Fruit fly (Drosophila melanogaster) whole organism, embryonic: ENCODE measurements around the gene CG31064.

Experiments used
- Asciz ChIP-seq: fragments of 200-800 bp; sonication (Bioruptor generic); optimal IDR thresholded peaks from 2 replicates; lab custom pipeline; 2017; ENCODE audit warnings: missing biosample characterization, mild to moderate bottlenecking, missing genetic modification characterization, missing genetic modification reagents
- Blimp-1 ChIP-seq: fragments of 200-800 bp; sonication (Bioruptor generic); optimal IDR thresholded peaks from 3 replicates; lab custom pipeline; 2018; ENCODE audit warnings: missing biosample characterization, missing genetic modification characterization, mild to moderate bottlenecking, moderate library complexity, missing genetic modification reagents
- CG11085 ChIP-seq: fragments of 200-800 bp; sonication (Bioruptor generic); IDR thresholded peaks from 2 replicates; pipeline ENCODE4 v1.3.6; 2022; ENCODE audit warnings: missing biosample characterization, missing genetic modification characterization
- CG12299 ChIP-seq: fragments of 200-800 bp; sonication (Bioruptor generic); optimal IDR thresholded peaks from 2 replicates; lab custom pipeline; 2018; ENCODE audit warnings: missing biosample characterization, mild to moderate bottlenecking, missing genetic modification characterization
- CG15073 ChIP-seq: fragments of 200-800 bp; sonication (Bioruptor generic); optimal IDR thresholded peaks from 2 replicates; lab custom pipeline; 2016; ENCODE audit warnings: missing biosample characterization, missing genetic modification characterization
- CG18599 ChIP-seq: fragments of 200-800 bp; sonication (Bioruptor generic); optimal IDR thresholded peaks from 3 replicates; lab custom pipeline; 2017; ENCODE audit warnings: missing biosample characterization, missing genetic modification characterization, mild to moderate bottlenecking, moderate library complexity, missing genetic modification reagents
- CG2712 ChIP-seq: fragments of 200-800 bp; optimal IDR thresholded peaks from 3 replicates; lab custom pipeline; 2019; ENCODE audit warnings: missing biosample characterization, mild to moderate bottlenecking, missing genetic modification characterization, moderate library complexity
- CG31224 ChIP-seq: fragments of 200-800 bp; sonication (Bioruptor generic); IDR thresholded peaks from 2 replicates; pipeline ENCODE4 v1.3.6; 2022; ENCODE audit warnings: missing biosample characterization, missing genetic modification characterization
- CG32772 ChIP-seq: fragments of 200-800 bp; sonication (Bioruptor generic); IDR thresholded peaks from 2 replicates; pipeline ENCODE4 v1.3.6; 2022; ENCODE audit warnings: missing biosample characterization, missing genetic modification characterization
- CG4282 ChIP-seq: fragments of 200-800 bp; sonication (Bioruptor generic); optimal IDR thresholded peaks from 2 replicates; lab custom pipeline; 2016; ENCODE audit warnings: missing biosample characterization, missing genetic modification characterization
- CG7839 ChIP-seq: fragments of 200-800 bp; sonication (Bioruptor generic); optimal IDR thresholded peaks from 3 replicates; lab custom pipeline; 2018; ENCODE audit warnings: missing biosample characterization, mild to moderate bottlenecking, missing genetic modification characterization, moderate library complexity
- CG7928 ChIP-seq: fragments of 200-800 bp; sonication (Bioruptor generic); optimal IDR thresholded peaks from 2 replicates; lab custom pipeline; 2017; ENCODE audit warnings: missing biosample characterization, mild to moderate bottlenecking, missing genetic modification characterization
- CG8281 ChIP-seq: fragments of 200-800 bp; sonication (Bioruptor generic); optimal IDR thresholded peaks from 2 replicates; lab custom pipeline; 2018; ENCODE audit warnings: missing biosample characterization, mild to moderate bottlenecking, missing genetic modification characterization, moderate library complexity
- CG8388 ChIP-seq: fragments of 200-800 bp; sonication (Bioruptor generic); optimal IDR thresholded peaks from 2 replicates; lab custom pipeline; 2019; ENCODE audit warnings: missing biosample characterization, mild to moderate bottlenecking, missing genetic modification characterization, moderate library complexity
- Deaf1 ChIP-seq: fragments of 200-800 bp; optimal IDR thresholded peaks from 3 replicates; lab custom pipeline; 2019; ENCODE audit warnings: missing biosample characterization, mild to moderate bottlenecking, missing genetic modification characterization, moderate library complexity
- Doc2 ChIP-seq: fragments of 200-800 bp; sonication (Bioruptor generic); IDR thresholded peaks from 2 replicates; pipeline ENCODE4 v1.3.6; 2022; ENCODE audit warnings: missing biosample characterization, missing genetic modification characterization
- Elba2 ChIP-seq: fragments of 200-800 bp; sonication (Bioruptor generic); optimal IDR thresholded peaks from 3 replicates; lab custom pipeline; 2016; ENCODE audit warnings: missing biosample characterization, missing genetic modification characterization
- Ets65A ChIP-seq: fragments of 200-800 bp; sonication (Bioruptor generic); peaks from one replicate; lab custom pipeline; 2016; ENCODE audit warnings: missing biosample characterization, missing genetic modification characterization
- HHEX ChIP-seq: fragments of 200-800 bp; sonication (Bioruptor generic); optimal IDR thresholded peaks from 3 replicates; lab custom pipeline; 2017; ENCODE audit warnings: missing biosample characterization, mild to moderate bottlenecking, missing genetic modification characterization, missing genetic modification reagents
- HLH4C ChIP-seq: fragments of 200-800 bp; sonication (Bioruptor generic); IDR thresholded peaks from 3 replicates; pipeline ENCODE4 v1.3.6; 2022; ENCODE audit warnings: missing biosample characterization, missing genetic modification characterization; ENCODE audit not compliant: partially characterized antibody
- Hmr ChIP-seq: fragments of 200-800 bp; sonication (Bioruptor generic); optimal IDR thresholded peaks from 3 replicates; lab custom pipeline; 2017; ENCODE audit warnings: mild to moderate bottlenecking, missing biosample characterization, missing genetic modification reagents, missing genetic modification characterization
- Hmx ChIP-seq: fragments of 200-800 bp; sonication (Bioruptor generic); optimal IDR thresholded peaks from 2 replicates; lab custom pipeline; 2016; ENCODE audit warnings: missing biosample characterization, missing genetic modification characterization
- Hsf ChIP-seq: fragments of 200-800 bp; sonication (Bioruptor generic); optimal IDR thresholded peaks from 3 replicates; lab custom pipeline; 2016; ENCODE audit warnings: missing biosample characterization, missing genetic modification characterization
- Nf-YA ChIP-seq: fragments of 200-800 bp; sonication (Bioruptor generic); IDR thresholded peaks from 2 replicates; pipeline ENCODE4 v1.3.6; 2022; ENCODE audit warnings: missing biosample characterization, missing genetic modification characterization
- Nf-YC ChIP-seq: fragments of 200-800 bp; optimal IDR thresholded peaks from 3 replicates; lab custom pipeline; 2019; ENCODE audit warnings: missing biosample characterization, mild to moderate bottlenecking, missing genetic modification characterization, moderate library complexity
- Opbp ChIP-seq: fragments of 200-800 bp; sonication (Bioruptor generic); IDR thresholded peaks from 3 replicates; pipeline ENCODE4 v1.3.6; 2022; ENCODE audit warnings: missing biosample characterization, missing genetic modification characterization; ENCODE audit not compliant: partially characterized antibody
- Poxn ChIP-seq: fragments of 200-800 bp; sonication (Bioruptor generic); IDR thresholded peaks from 2 replicates; pipeline ENCODE4 v1.3.6; 2022; ENCODE audit warnings: missing biosample characterization, missing genetic modification characterization
- Rfx ChIP-seq: fragments of 200-800 bp; sonication (Bioruptor generic); IDR thresholded peaks from 2 replicates; pipeline ENCODE4 v1.3.6; 2022; ENCODE audit warnings: missing biosample characterization, missing genetic modification characterization
- Side ChIP-seq: fragments of 200-800 bp; sonication (Bioruptor generic); optimal IDR thresholded peaks from 2 replicates; lab custom pipeline; 2016; ENCODE audit warnings: missing biosample characterization, missing genetic modification characterization
- TFAM ChIP-seq: fragments of 200-800 bp; sonication (Bioruptor generic); optimal IDR thresholded peaks from 2 replicates; lab custom pipeline; 2017; ENCODE audit warnings: missing biosample characterization, missing genetic modification characterization, inconsistent platforms
- Usf ChIP-seq: fragments of 200-800 bp; sonication (Bioruptor generic); optimal IDR thresholded peaks from 2 replicates; lab custom pipeline; 2017; ENCODE audit warnings: missing genotype, missing biosample characterization, missing genetic modification characterization
- bsh ChIP-seq, 2 experiments: fragments of 200-800 bp; sonication (Bioruptor generic); optimal IDR thresholded peaks; 2 replicates each; lab custom pipeline; 2017 to 2018; ENCODE audit warnings: mild to moderate bottlenecking in 2 of 2, missing biosample characterization in 2 of 2, missing genetic modification characterization in 2 of 2, moderate library complexity in 1 of 2
- btn ChIP-seq: fragments of 200-800 bp; sonication (Bioruptor generic); optimal IDR thresholded peaks from 2 replicates; lab custom pipeline; 2016; ENCODE audit warnings: missing biosample characterization, missing genetic modification characterization
- dpn ChIP-seq, 2 experiments: fragments of 200-800 bp; sonication (Bioruptor generic); optimal IDR thresholded peaks; 3 replicates each; lab custom pipeline; 2016; ENCODE audit warnings: missing biosample characterization in 2 of 2, missing genetic modification characterization in 2 of 2
- emc ChIP-seq: fragments of 200-800 bp; sonication (Bioruptor generic); optimal IDR thresholded peaks from 2 replicates; lab custom pipeline; 2016; ENCODE audit warnings: missing biosample characterization, missing genetic modification characterization
- fd96Cb ChIP-seq: fragments of 200-800 bp; sonication (Bioruptor generic); optimal IDR thresholded peaks from 2 replicates; lab custom pipeline; 2018; ENCODE audit warnings: missing biosample characterization, mild to moderate bottlenecking, missing genetic modification characterization, moderate library complexity
- gro ChIP-seq: fragments of 200-800 bp; sonication (Bioruptor generic); optimal IDR thresholded peaks from 2 replicates; lab custom pipeline; 2016; ENCODE audit warnings: missing biosample characterization, missing genetic modification characterization
- jumu ChIP-seq: fragments of 200-800 bp; sonication (Bioruptor generic); optimal IDR thresholded peaks from 3 replicates; lab custom pipeline; 2016; ENCODE audit warnings: missing biosample characterization, missing genetic modification characterization
- kni ChIP-seq: fragments of 200-800 bp; sonication (Bioruptor generic); optimal IDR thresholded peaks from 3 replicates; lab custom pipeline; 2017; ENCODE audit warnings: mild to moderate bottlenecking, missing biosample characterization, missing genetic modification reagents, missing genetic modification characterization
- lola ChIP-seq, 3 experiments: fragments of >200 bp in 2 of 3; fragments of 200-800 bp in 1 of 3; sonication (Bioruptor generic) in 1 of 3; optimal IDR thresholded peaks; 2 replicates each; lab custom pipeline; 2017 to 2019; ENCODE audit warnings: missing biosample characterization in 3 of 3, missing genetic modification characterization in 3 of 3, mild to moderate bottlenecking in 1 of 3, moderate library complexity in 1 of 3
- nom ChIP-seq: fragments of 200-800 bp; sonication (Bioruptor generic); optimal IDR thresholded peaks from 2 replicates; lab custom pipeline; 2017; ENCODE audit warnings: missing biosample characterization, missing genetic modification characterization, mild to moderate bottlenecking, moderate library complexity, missing genetic modification reagents
- phol ChIP-seq: fragments of 200-800 bp; sonication (Bioruptor generic); optimal IDR thresholded peaks from 3 replicates; lab custom pipeline; 2018; ENCODE audit warnings: missing biosample characterization, mild to moderate bottlenecking, missing genetic modification characterization, moderate library complexity
- psq ChIP-seq: fragments of 200-800 bp; sonication (Bioruptor generic); optimal IDR thresholded peaks from 2 replicates; lab custom pipeline; 2017; ENCODE audit warnings: missing biosample characterization, missing genetic modification characterization
- schlank ChIP-seq: fragments of 200-800 bp; sonication (Bioruptor generic); optimal IDR thresholded peaks from 2 replicates; lab custom pipeline; 2018; ENCODE audit warnings: missing biosample characterization, mild to moderate bottlenecking, missing genetic modification characterization
- slp2 ChIP-seq: fragments of 200-800 bp; sonication (Bioruptor generic); optimal IDR thresholded peaks from 2 replicates; lab custom pipeline; 2016; ENCODE audit warnings: missing biosample characterization, missing genetic modification characterization
- sna ChIP-seq: fragments of 200-800 bp; sonication (Bioruptor generic); IDR thresholded peaks from 2 replicates; pipeline ENCODE4 v1.3.6; 2022; ENCODE audit warnings: missing biosample characterization, missing genetic modification characterization; ENCODE audit not compliant: partially characterized antibody
- tll ChIP-seq, 2 experiments: fragments of 200-800 bp in 1 of 2; fragments of >200 bp in 1 of 2; sonication (Bioruptor generic) in 1 of 2; optimal IDR thresholded peaks; 2 replicates each; lab custom pipeline; 2017 to 2019; ENCODE audit warnings: missing biosample characterization in 2 of 2, missing genetic modification characterization in 2 of 2, mild to moderate bottlenecking in 1 of 2, moderate library complexity in 1 of 2
- zen2 ChIP-seq: fragments of 200-800 bp; sonication (Bioruptor generic); IDR thresholded peaks from 3 replicates; pipeline ENCODE4 v1.3.6; 2022; ENCODE audit warnings: missing biosample characterization, missing genetic modification characterization; ENCODE audit not compliant: partially characterized antibody

The CG31064 gene

DNA sequence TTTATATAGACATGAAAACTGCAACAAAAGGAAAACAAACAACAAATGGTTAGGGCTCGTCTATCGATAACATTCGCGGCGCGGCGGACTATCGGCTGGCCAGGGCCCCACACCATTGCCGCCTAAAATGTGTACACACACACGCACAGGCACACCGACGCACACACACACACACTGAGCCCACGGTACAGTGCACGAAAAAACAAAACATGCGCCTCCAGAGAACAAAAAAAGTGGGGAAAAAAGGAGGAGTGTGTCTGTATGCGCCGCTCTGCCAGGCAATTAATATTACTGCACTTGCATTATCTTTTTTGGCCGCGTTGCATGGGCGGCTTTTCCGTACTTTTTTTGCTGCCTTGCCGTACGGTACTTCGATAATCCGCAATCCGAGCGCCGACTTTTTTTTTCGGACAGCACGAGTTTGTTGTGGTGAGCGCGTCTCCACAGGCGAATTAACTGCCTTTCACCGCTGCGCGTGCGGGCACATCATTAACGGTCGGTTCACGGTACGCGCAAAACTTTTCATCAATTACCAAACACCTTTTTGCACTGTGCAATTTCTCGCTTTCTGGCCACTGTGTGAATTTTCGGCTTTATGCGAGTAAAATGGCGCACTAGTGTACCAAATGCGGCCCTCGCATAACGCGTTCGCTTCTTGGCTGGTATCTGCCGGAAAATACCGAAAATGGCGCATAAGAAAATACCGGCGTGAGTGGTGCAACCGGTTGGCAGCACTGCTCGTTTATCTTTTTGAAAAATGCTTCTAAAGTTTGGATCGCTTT, 24.7 kb upstream of the CG31064 start, which contains the start of gene woc (continued):
- TF ChIP-seq tll (GFP tag; optimal IDR thresholded peaks at IDR 0.05; lab: Kevin White, UChicago) (peak in 1 of 2 experiments; percentile 12), dpn (GFP tag; optimal IDR thresholded peaks at IDR 0.05; lab: Kevin White, UChicago) (peak; percentile 41 to 54), Hsf (GFP tag; lab: Kevin White, UChicago) (peak; percentile 54), Asciz (no peak), Ets65A (peak; percentile 95), CG32772 (GFP tag; lab: Robert Waterston, UW) (peak; percentile 68), CG4282 (GFP tag; lab: Kevin White, UChicago) (peak; percentile 71), CG7928 (GFP tag; lab: Kevin White, UChicago) (peak; percentile 93), Side (GFP tag; lab: Kevin White, UChicago) (peak; percentile 65), kni (GFP tag; lab: Kevin White, UChicago) (no peak), HLH4C (GFP tag; lab: Robert Waterston, UW) (peak; percentile 85), Doc2 (GFP tag; lab: Robert Waterston, UW) (no peak), Poxn (GFP tag; lab: Robert Waterston, UW) (no peak), schlank (tag; lab: Kevin White, UChicago) (no peak), Nf-YC (tag; lab: Kevin White, UChicago) (no peak), Deaf1 (tag; lab: Kevin White, UChicago) (no peak), lola (GFP tag; optimal IDR thresholded peaks at IDR 0.05; lab: Kevin White, UChicago) (peak in 1 of 3 experiments; percentile 5), Hmr (GFP tag; lab: Kevin White, UChicago) (peak; percentile 43), slp2 (peak; percentile 32), jumu (GFP tag; lab: Kevin White, UChicago) (peak; percentile 62), Blimp-1 (GFP tag; lab: Kevin White, UChicago) (no peak), CG8281 (tag; lab: Kevin White, UChicago) (no peak), sna (GFP tag; lab: Robert Waterston, UW) (peak; percentile 75), bsh (GFP tag; optimal IDR thresholded peaks at IDR 0.05; lab: Kevin White, UChicago) (peak; percentile 30 to 92), CG18599 (GFP tag; lab: Kevin White, UChicago) (peak; percentile 66), nom (GFP tag; lab: Kevin White, UChicago) (peak; percentile 88), phol (tag; lab: Kevin White, UChicago) (peak; percentile 97), Hmx (GFP tag; lab: Kevin White, UChicago) (no peak), CG12299 (tag; lab: Kevin White, UChicago) (no peak), CG31224 (GFP tag; lab: Robert Waterston, UW) (peak; percentile 43; the same call in 1 of the 2 replicates), Elba2 (GFP tag; lab: Kevin White, UChicago) (peak; percentile 98), psq (GFP tag; lab: Kevin White, UChicago) (no peak), btn (GFP tag; lab: Kevin White, UChicago) (no peak), zen2 (GFP tag; lab: Robert Waterston, UW) (peak; percentile 95), emc (GFP tag; lab: Kevin White, UChicago) (no peak), TFAM (GFP tag; lab: Kevin White, UChicago) (no peak), CG15073 (GFP tag; lab: Kevin White, UChicago) (no peak), CG2712 (no peak), HHEX (GFP tag; lab: Kevin White, UChicago) (no peak), Usf (GFP tag; lab: Kevin White, UChicago) (no peak), gro (no peak), fd96Cb (tag; lab: Kevin White, UChicago) (no peak), Rfx (GFP tag; lab: Robert Waterston, UW) (peak; percentile 63), Opbp (GFP tag; lab: Robert Waterston, UW) (peak; percentile 83), CG11085 (GFP tag; lab: Robert Waterston, UW) (no peak), CG8388 (GFP tag; lab: Kevin White, UChicago) (peak; percentile 99), Nf-YA (GFP tag; lab: Robert Waterston, UW) (no peak), CG7839 (tag; lab: Kevin White, UChicago) (no peak)
